Worm (Caenorhabditis elegans) whole organism, early embryonic: ENCODE measurements around the gene his-32.

ENCODE experiments used
- ama-1 ChIP-seq: fragments of 150-350 bp; optimal IDR thresholded peaks from 2 replicates; lab custom pipeline; 2014
- ceh-13 ChIP-seq: fragments of 200-800 bp; sonication (Bioruptor generic); optimal IDR thresholded peaks from 2 replicates; lab custom pipeline; 2018; ENCODE audit warnings: mild to moderate bottlenecking, missing genetic modification characterization, missing compliant biosample characterization
- ceh-36 ChIP-seq: sonication (generic microtip); optimal IDR thresholded peaks from 2 replicates; lab custom pipeline; 2016; ENCODE audit warnings: missing genetic modification characterization, inconsistent platforms, missing compliant biosample characterization
- ets-7 ChIP-seq: sonication (generic microtip); optimal IDR thresholded peaks from 2 replicates; lab custom pipeline; 2016; ENCODE audit warnings: missing genotype, missing genetic modification characterization, missing compliant biosample characterization
- flt-1 ChIP-seq: fragments of 200-800 bp; sonication (Bioruptor generic); IDR thresholded peaks from 2 replicates; pipeline ENCODE4 v1.3.6; 2022; ENCODE audit warnings: missing genetic modification characterization, missing compliant biosample characterization
- hmg-4 ChIP-seq: fragments of 200-800 bp; sonication (Bioruptor generic); optimal IDR thresholded peaks from 2 replicates; lab custom pipeline; 2018; ENCODE audit warnings: mild to moderate bottlenecking, missing genetic modification characterization, missing compliant biosample characterization
- hnd-1 ChIP-seq: sonication (generic microtip); optimal IDR thresholded peaks from 2 replicates; lab custom pipeline; 2016; ENCODE audit warnings: missing genetic modification characterization, missing compliant biosample characterization
- pes-1 ChIP-seq: fragments of 200-800 bp; sonication (Bioruptor generic); IDR thresholded peaks from 2 replicates; pipeline ENCODE4 v1.3.6; 2022; ENCODE audit warnings: missing genetic modification reagents, missing genetic modification characterization, missing compliant biosample characterization
- scrt-1 ChIP-seq: fragments of 200-800 bp; sonication (Bioruptor generic); IDR thresholded peaks from 2 replicates; pipeline ENCODE4 v1.3.6; 2022; ENCODE audit warnings: missing genetic modification characterization, missing compliant biosample characterization

- TF ChIP-seq pes-1 (no peak), ama-1 (lab: Kevin White, UChicago) (no peak), ceh-36 (tag; lab: Kevin White, UChicago) (no peak), hmg-4 (GFP tag; lab: Kevin White, UChicago) (no peak), ets-7 (tag; lab: Kevin White, UChicago) (no peak), scrt-1 (GFP tag; lab: Robert Waterston, UW) (no peak), flt-1 (GFP tag; lab: Robert Waterston, UW) (no peak), ceh-13 (no peak), hnd-1 (tag; lab: Kevin White, UChicago) (no peak)
Observed at ce11 chrIV:8333954-8333987, 334 bp upstream of the his-32 start, which contains the start of gene his-31.
